Worm (Caenorhabditis elegans) whole organism, mixed stage, embryonic: ENCODE data around the gene snb-6.

Experiments used
- M03D4.4 ChIP-seq: sonication (generic microtip); optimal IDR thresholded peaks from 2 replicates; lab custom pipeline; 2017; ENCODE audit warnings: mild to moderate bottlenecking, missing genetic modification characterization, missing compliant biosample characterization
- bed-3 ChIP-seq: fragments of 200-800 bp; sonication (Bioruptor generic); optimal IDR thresholded peaks from 3 replicates; lab custom pipeline; 2018; ENCODE audit warnings: mild to moderate bottlenecking, missing genetic modification characterization, moderate library complexity, missing compliant biosample characterization
- ces-1 ChIP-seq: fragments of 150-350 bp; optimal IDR thresholded peaks from 2 replicates; lab custom pipeline; 2014; ENCODE audit warnings: missing biosample characterization, missing genetic modification reagents, missing genetic modification characterization
- elt-3 ChIP-seq: fragments of 150-350 bp; optimal IDR thresholded peaks from 2 replicates; lab custom pipeline; 2014; ENCODE audit warnings: missing biosample characterization, missing genetic modification characterization
- lsy-2 ChIP-seq: fragments of 150-350 bp; optimal IDR thresholded peaks from 2 replicates; lab custom pipeline; 2014; ENCODE audit warnings: missing biosample characterization, missing genetic modification characterization
- mab-5 ChIP-seq: fragments of 150-350 bp; optimal IDR thresholded peaks from 2 replicates; lab custom pipeline; 2014; ENCODE audit warnings: missing biosample characterization, missing genetic modification characterization
- nhr-12 ChIP-seq: fragments of 150-350 bp; optimal IDR thresholded peaks from 2 replicates; lab custom pipeline; 2014; ENCODE audit warnings: missing biosample characterization, missing genetic modification characterization
- nhr-28 ChIP-seq: fragments of 150-350 bp; optimal IDR thresholded peaks from 2 replicates; lab custom pipeline; 2014; ENCODE audit warnings: missing biosample characterization, missing genetic modification characterization
- pha-4 ChIP-seq: fragments of 150-350 bp; optimal IDR thresholded peaks from 2 replicates; lab custom pipeline; 2018; ENCODE audit warnings: missing biosample characterization, missing genetic modification reagents, missing genetic modification characterization
- snpc-4 ChIP-seq: fragments of 150-350 bp; optimal IDR thresholded peaks from 2 replicates; lab custom pipeline; 2014; ENCODE audit warnings: missing biosample characterization, missing genetic modification characterization
- unc-120 ChIP-seq: sonication (generic microtip); optimal IDR thresholded peaks from 2 replicates; lab custom pipeline; 2017; ENCODE audit warnings: missing genetic modification characterization, missing compliant biosample characterization; ENCODE audit not compliant: poor library complexity, severe bottlenecking
- unc-62 ChIP-seq: fragments of 150-350 bp; optimal IDR thresholded peaks from 2 replicates; lab custom pipeline; 2014; ENCODE audit warnings: missing biosample characterization, missing genetic modification reagents, missing genetic modification characterization
- zip-8 ChIP-seq: fragments of 150-350 bp; optimal IDR thresholded peaks from 2 replicates; lab custom pipeline; 2014; ENCODE audit warnings: missing biosample characterization, missing genetic modification characterization

DNA sequence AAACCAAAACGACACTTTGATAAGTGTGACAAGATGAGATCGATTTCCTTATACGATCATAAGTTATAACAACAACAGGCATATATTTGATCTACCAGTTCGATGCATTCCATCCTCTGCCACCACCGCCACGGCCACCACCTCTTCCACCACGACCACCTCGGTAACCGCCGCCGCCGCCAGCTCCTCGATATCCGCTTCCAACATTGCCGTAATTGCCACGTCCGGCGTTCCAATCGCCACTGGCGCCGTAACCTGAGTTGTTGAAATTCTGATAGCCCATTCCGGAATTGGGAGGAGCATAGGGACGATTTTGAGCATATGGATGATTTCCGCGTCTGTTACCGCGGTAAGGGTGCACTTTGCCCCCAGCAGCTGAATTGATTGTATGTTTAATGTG, 19.0 kb upstream of the snb-6 start:
- TF ChIP-seq pha-4 (tag; lab: Kevin White, UChicago) (no peak), unc-120 (tag; lab: Kevin White, UChicago) (no peak), snpc-4 (tag; lab: Kevin White, UChicago) (no peak), bed-3 (no peak), nhr-28 (no peak), mab-5 (tag; lab: Kevin White, UChicago) (no peak), unc-62 (GFP tag; lab: Kevin White, UChicago) (no peak), lsy-2 (tag; lab: Kevin White, UChicago) (no peak), M03D4.4 (tag; lab: Kevin White, UChicago) (no peak), zip-8 (tag; lab: Kevin White, UChicago) (no peak), ces-1 (no peak), nhr-12 (tag; lab: Kevin White, UChicago) (no peak), elt-3 (tag; lab: Kevin White, UChicago) (no peak)
